Worm (Caenorhabditis elegans): ENCODE data around the gene lin-15B.

lin-15B gene

DNA sequence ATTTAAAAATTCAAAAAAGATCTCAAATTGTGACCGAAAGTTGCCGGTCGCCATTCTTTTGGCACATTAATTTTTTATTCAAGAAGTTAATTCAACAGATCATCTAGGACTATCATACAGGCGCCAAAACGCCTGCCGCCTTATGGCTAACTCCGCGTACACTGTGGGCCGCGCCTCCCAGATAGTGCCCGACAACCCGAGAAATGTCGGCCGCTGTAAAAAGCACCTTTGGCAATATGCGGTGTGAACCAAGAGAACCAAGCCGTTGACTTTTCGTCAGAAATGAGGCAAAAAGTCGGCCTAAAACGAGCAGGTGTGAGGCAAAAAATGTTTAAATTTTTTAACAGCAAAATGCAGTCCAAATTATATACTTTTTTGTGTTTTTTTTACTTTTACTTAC is 33.3 kb downstream of the lin-15B start:
- peak; percentile 43 for TF ChIP-seq snpc-4 (tag; optimal IDR thresholded peaks at IDR 0.05)
- no peak for TF ChIP-seq elt-1 (tag; optimal IDR thresholded peaks at IDR 0.05)

DNA sequence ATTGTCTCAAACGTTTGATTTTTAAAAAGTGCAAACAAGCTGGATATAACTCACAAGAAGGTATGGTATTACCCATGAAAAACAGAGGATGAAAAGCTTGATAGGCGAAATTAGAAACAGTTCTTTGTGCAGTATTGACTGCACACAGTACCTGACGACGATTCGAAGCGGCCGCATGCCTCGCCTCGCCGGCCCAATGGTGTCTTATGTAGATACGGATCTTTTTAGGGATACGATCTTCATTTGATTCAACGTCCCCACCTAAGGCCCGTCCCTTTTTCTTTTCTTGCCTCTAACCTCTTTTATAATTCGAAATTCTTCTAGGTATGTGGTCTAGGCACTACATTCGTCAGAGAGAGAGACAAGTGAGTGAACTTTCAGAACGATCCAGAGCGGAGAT is 40.2 kb downstream of the lin-15B start, which contains the start of gene bus-17:
bus-17 (minus strand) TSS at position 208 of the 400 bp plus-strand sequence.
- TF ChIP-seq nhr-12 (tag; optimal IDR thresholded peaks at IDR 0.05) (no peak), mab-5 (tag; optimal IDR thresholded peaks at IDR 0.05) (no peak), ztf-4 (tag; optimal IDR thresholded peaks at IDR 0.05) (no peak)

ce11 chrX:15766861-15767260 is 40.9 kb downstream of the lin-15B start:
- TF ChIP-seq fos-1 (tag; optimal IDR thresholded peaks at IDR 0.05): no peak
- TF ChIP-seq ceh-82 (tag; optimal IDR thresholded peaks at IDR 0.05): no peak
- no peak for TF ChIP-seq nhr-10 (tag; optimal IDR thresholded peaks at IDR 0.05)
- TF ChIP-seq skn-1 (tag; optimal IDR thresholded peaks at IDR 0.05): no peak
- TF ChIP-seq lsy-2 (tag; optimal IDR thresholded peaks at IDR 0.05): no peak
- no peak for TF ChIP-seq ztf-1 (GFP tag; conservative IDR thresholded peaks at IDR 0.05)
- TF ChIP-seq nhr-237 (tag; optimal IDR thresholded peaks at IDR 0.05): no peak
- TF ChIP-seq nhr-11 (tag; optimal IDR thresholded peaks at IDR 0.05): no peak
- TF ChIP-seq nhr-23 (tag; optimal IDR thresholded peaks at IDR 0.05): no peak
- TF ChIP-seq dmd-4 (tag; optimal IDR thresholded peaks at IDR 0.05): no peak
- no peak for TF ChIP-seq nhr-77 (tag; optimal IDR thresholded peaks at IDR 0.05)
- TF ChIP-seq mab-5 (tag; optimal IDR thresholded peaks at IDR 0.05): no peak
- no peak for TF ChIP-seq snpc-4 (tag; optimal IDR thresholded peaks at IDR 0.05)
- TF ChIP-seq elt-3 (tag; optimal IDR thresholded peaks at IDR 0.05): no peak
- TF ChIP-seq blmp-1 (tag; optimal IDR thresholded peaks at IDR 0.05; ENCODE audit: insufficient read depth): no peak
- no peak for TF ChIP-seq lin-13 (GFP tag; optimal IDR thresholded peaks at IDR 0.05)
- no peak for TF ChIP-seq sma-3 (GFP tag; optimal IDR thresholded peaks at IDR 0.05)
- TF ChIP-seq R02D3.7 (tag; optimal IDR thresholded peaks at IDR 0.05): no peak
- no peak for TF ChIP-seq ama-1 (optimal IDR thresholded peaks at IDR 0.05)

DNA sequence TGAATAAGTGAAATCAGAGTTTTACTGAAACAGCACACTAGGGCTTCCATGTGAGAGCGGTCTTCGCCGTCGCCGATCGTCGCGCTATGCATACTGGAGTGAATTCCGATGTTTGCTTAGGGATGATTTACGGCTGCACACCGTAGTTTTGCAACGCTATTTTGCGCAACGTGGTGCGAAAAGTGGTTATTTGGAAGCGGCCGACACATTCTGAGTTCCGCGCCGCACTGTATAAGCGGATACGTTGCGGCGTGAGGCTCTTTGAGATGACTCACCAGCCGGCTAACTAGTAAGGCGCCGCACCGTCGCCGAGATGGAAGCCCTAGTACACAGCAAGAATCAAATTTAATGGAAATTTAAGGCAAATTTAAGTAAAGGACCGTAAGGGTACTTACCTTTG is 42.6 kb downstream of the lin-15B start:
- TF ChIP-seq nhr-23 (tag; optimal IDR thresholded peaks at IDR 0.05) (no peak), nhr-25 (tag; optimal IDR thresholded peaks at IDR 0.05) (no peak), ztf-4 (tag; optimal IDR thresholded peaks at IDR 0.05) (no peak), peb-1 (tag; optimal IDR thresholded peaks at IDR 0.05) (no peak), ama-1 (optimal IDR thresholded peaks at IDR 0.05) (no peak), ZK546.5 (tag; optimal IDR thresholded peaks at IDR 0.05) (no peak), lsy-2 (tag; optimal IDR thresholded peaks at IDR 0.05) (no peak), C34F6.9 (tag; optimal IDR thresholded peaks at IDR 0.05) (no peak), ceh-16 (tag; optimal IDR thresholded peaks at IDR 0.05) (no peak), gmeb-1 (tag; optimal IDR thresholded peaks at IDR 0.05) (no peak), lin-13 (GFP tag; optimal IDR thresholded peaks at IDR 0.05) (no peak), unc-39 (tag; optimal IDR thresholded peaks at IDR 0.05) (no peak), alr-1 (tag; optimal IDR thresholded peaks at IDR 0.05) (no peak)

- peak; percentile 18 for TF ChIP-seq fos-1 (tag; optimal IDR thresholded peaks at IDR 0.05)
- TF ChIP-seq peb-1 (tag; optimal IDR thresholded peaks at IDR 0.05): no peak
- TF ChIP-seq lin-13 (GFP tag; optimal IDR thresholded peaks at IDR 0.05): no peak
- no peak for TF ChIP-seq lin-11 (tag; optimal IDR thresholded peaks at IDR 0.05)
Observed at ce11 chrX:15769895-15770559, 44.1 kb downstream of the lin-15B start.

ce11 chrX:15770787-15771186 is 44.9 kb downstream of the lin-15B start:
- peak; percentile 20 for TF ChIP-seq snpc-4 (tag; optimal IDR thresholded peaks at IDR 0.05)
- no peak for TF ChIP-seq unc-39 (tag; optimal IDR thresholded peaks at IDR 0.05)

ce11 chrX:15771411-15771810 is 45.5 kb downstream of the lin-15B start, which contains the start of gene Y7A5A.1:
Gene Y7A5A.1 (minus strand): TSS chrX:15771493.
- TF ChIP-seq fos-1 (tag; optimal IDR thresholded peaks at IDR 0.05) (peak; percentile 66), ceh-16 (tag; optimal IDR thresholded peaks at IDR 0.05) (no peak)

All from whole organism, L2 larva.